Worm (Caenorhabditis elegans): ENCODE measurements around the gene srbc-61.

srbc-61 gene

ce11 chrV:17471564-17471963, 5.0 kb upstream of the srbc-61 start, which contains the start of gene srh-235:
Gene srh-235, minus strand, starts transcription at chrV:17471664.
- TF ChIP-seq let-526 (GFP tag; IDR thresholded peaks at IDR 0.05) (no peak), sdz-38 (tag; optimal IDR thresholded peaks at IDR 0.05) (no peak), ama-1 (optimal IDR thresholded peaks at IDR 0.05) (no peak), ama-1 (GFP tag; optimal IDR thresholded peaks at IDR 0.05) (no peak), F33H1.4 (GFP tag; IDR thresholded peaks at IDR 0.05) (no peak), dpff-1 (tag; optimal IDR thresholded peaks at IDR 0.05) (no peak), lin-35 (GFP tag; optimal IDR thresholded peaks at IDR 0.05) (no peak), dpl-1 (GFP tag; optimal IDR thresholded peaks at IDR 0.05) (no peak), ztf-25 (GFP tag; IDR thresholded peaks at IDR 0.05) (no peak)

ce11 chrV:17473699-17474098, 2.9 kb upstream of the srbc-61 start, which contains the start of gene srh-123:
Gene srh-123, plus strand, starts transcription at chrV:17473999.
- no peak for TF ChIP-seq lin-54 (GFP tag; optimal IDR thresholded peaks at IDR 0.05)
- no peak for TF ChIP-seq attf-3 (GFP tag; conservative IDR thresholded peaks at IDR 0.05)
- no peak for TF ChIP-seq akir-1 (GFP tag; optimal IDR thresholded peaks at IDR 0.05)
- TF ChIP-seq lsl-1 (GFP tag; optimal IDR thresholded peaks at IDR 0.05): no peak
- TF ChIP-seq ekl-4 (GFP tag; IDR thresholded peaks at IDR 0.05): no peak
- no peak for TF ChIP-seq egrh-3 (GFP tag; IDR thresholded peaks at IDR 0.05)
- no peak for TF ChIP-seq F10E7.11 (tag; optimal IDR thresholded peaks at IDR 0.05)
- TF ChIP-seq madf-8 (GFP tag; conservative IDR thresholded peaks at IDR 0.05): no peak
- no peak for TF ChIP-seq somi-1 (GFP tag; optimal IDR thresholded peaks at IDR 0.05)
- no peak for TF ChIP-seq pbrm-1 (GFP tag; IDR thresholded peaks at IDR 0.05)
- TF ChIP-seq dpl-1 (GFP tag; optimal IDR thresholded peaks at IDR 0.05): no peak
- no peak for TF ChIP-seq F52B5.7 (tag; optimal IDR thresholded peaks at IDR 0.05)
- TF ChIP-seq ceh-91 (GFP tag; IDR thresholded peaks at IDR 0.05): no peak
- no peak for TF ChIP-seq K12H6.12 (tag; optimal IDR thresholded peaks at IDR 0.05)
- no peak for TF ChIP-seq mxl-1 (tag; optimal IDR thresholded peaks at IDR 0.05)
- no peak for TF ChIP-seq cebp-2 (GFP tag; IDR thresholded peaks at IDR 0.05)
- TF ChIP-seq nhr-179 (tag; optimal IDR thresholded peaks at IDR 0.05): no peak
- no peak for TF ChIP-seq F57C9.4 (tag; optimal IDR thresholded peaks at IDR 0.05)
- no peak for TF ChIP-seq attf-6 (GFP tag; IDR thresholded peaks at IDR 0.05)
- no peak for TF ChIP-seq fkh-3 (tag; optimal IDR thresholded peaks at IDR 0.05)

ce11 chrV:17485078-17485477, 8.5 kb downstream of the srbc-61 start, which contains the start of gene srh-111:
Gene srh-111, minus strand, starts transcription at chrV:17485178.
- TF ChIP-seq lsl-1 (GFP tag; optimal IDR thresholded peaks at IDR 0.05) (no peak), madf-8 (GFP tag; conservative IDR thresholded peaks at IDR 0.05) (no peak), xnd-1 (tag; optimal IDR thresholded peaks at IDR 0.05) (no peak), ZK185.1 (tag; optimal IDR thresholded peaks at IDR 0.05; ENCODE audit: poor library complexity, severe bottlenecking) (no peak), K11D2.4 (GFP tag; IDR thresholded peaks at IDR 0.05) (no peak), F57A8.1 (GFP tag; optimal IDR thresholded peaks at IDR 0.05) (no peak), tbp1 (GFP tag; optimal IDR thresholded peaks at IDR 0.05) (no peak), sea-2 (GFP tag; IDR thresholded peaks at IDR 0.05) (no peak), ekl-4 (GFP tag; IDR thresholded peaks at IDR 0.05) (no peak), F49E8.2 (tag; optimal IDR thresholded peaks at IDR 0.05; ENCODE audit: insufficient read depth) (no peak), ceh-100 (GFP tag; IDR thresholded peaks at IDR 0.05) (no peak), F39B2.1 (GFP tag; IDR thresholded peaks at IDR 0.05) (no peak), zfh-2 (GFP tag; conservative IDR thresholded peaks at IDR 0.05) (no peak), aptf-2 (GFP tag; conservative IDR thresholded peaks at IDR 0.05) (no peak), bed-1 (GFP tag; IDR thresholded peaks at IDR 0.05) (no peak), unc-62 (GFP tag; optimal IDR thresholded peaks at IDR 0.05) (no peak), dpff-1 (tag; optimal IDR thresholded peaks at IDR 0.05) (no peak)
